Fruit fly (Drosophila melanogaster) whole organism, embryonic: ENCODE results near the gene CG7335.
A peak's percentile ranks its signal among the peaks of the same experiment; 100 is the strongest.

Experiments
- CG10209 ChIP-seq: fragments of 200-800 bp; sonication (Bioruptor generic); optimal IDR thresholded peaks from 3 replicates; lab custom pipeline; 2017; ENCODE audit warnings: missing biosample characterization, mild to moderate bottlenecking, missing genetic modification characterization, missing genetic modification reagents
- CG11456 ChIP-seq: fragments of 200-800 bp; sonication (Bioruptor generic); IDR thresholded peaks from 3 replicates; pipeline ENCODE4 v1.3.6; 2022; ENCODE audit warnings: missing biosample characterization, missing genetic modification characterization
- CG12219 ChIP-seq: fragments of 200-800 bp; sonication (Bioruptor generic); optimal IDR thresholded peaks from 3 replicates; lab custom pipeline; 2018; ENCODE audit warnings: missing biosample characterization, mild to moderate bottlenecking, missing genetic modification characterization
- CG12744 ChIP-seq: fragments of 200-800 bp; sonication (Bioruptor generic); optimal IDR thresholded peaks from 2 replicates; lab custom pipeline; 2016; ENCODE audit warnings: missing biosample characterization, missing genetic modification characterization
- CG13894 ChIP-seq: fragments of 200-800 bp; sonication (Bioruptor generic); optimal IDR thresholded peaks from 3 replicates; lab custom pipeline; 2018; ENCODE audit warnings: missing biosample characterization, mild to moderate bottlenecking, missing genetic modification characterization, moderate library complexity
- CG14667 ChIP-seq: fragments of 200-800 bp; sonication (Bioruptor generic); IDR thresholded peaks from 2 replicates; pipeline ENCODE4 v1.3.6; 2022; ENCODE audit warnings: missing biosample characterization, missing genetic modification characterization
- CG15601 ChIP-seq: fragments of 200-800 bp; sonication (Bioruptor generic); optimal IDR thresholded peaks from 3 replicates; lab custom pipeline; 2019; ENCODE audit warnings: missing biosample characterization, mild to moderate bottlenecking, missing genetic modification characterization, moderate library complexity
- CG1647 ChIP-seq: fragments of 200-800 bp; sonication (Bioruptor generic); optimal IDR thresholded peaks from 3 replicates; lab custom pipeline; 2016; ENCODE audit warnings: missing biosample characterization, missing genetic modification characterization
- CG17359 ChIP-seq: fragments of 200-800 bp; sonication (Bioruptor generic); optimal IDR thresholded peaks from 3 replicates; lab custom pipeline; 2018; ENCODE audit warnings: missing biosample characterization, mild to moderate bottlenecking, missing genetic modification characterization, moderate library complexity
- CG17829 ChIP-seq: fragments of 200-800 bp; optimal IDR thresholded peaks from 2 replicates; lab custom pipeline; 2019; ENCODE audit warnings: missing biosample characterization, mild to moderate bottlenecking, missing genetic modification characterization, moderate library complexity
- CG2678 ChIP-seq: fragments of 200-800 bp; sonication (Bioruptor generic); optimal IDR thresholded peaks from 3 replicates; lab custom pipeline; 2019; ENCODE audit warnings: missing biosample characterization, mild to moderate bottlenecking, missing genetic modification characterization, moderate library complexity
- CG31365 ChIP-seq: fragments of 200-800 bp; sonication (Bioruptor generic); optimal IDR thresholded peaks from 2 replicates; lab custom pipeline; 2018; ENCODE audit warnings: missing biosample characterization, mild to moderate bottlenecking, missing genetic modification characterization
- CG32532 ChIP-seq: fragments of 200-800 bp; sonication (Bioruptor generic); IDR thresholded peaks from 2 replicates; pipeline ENCODE4 v1.3.6; 2022; ENCODE audit warnings: missing biosample characterization, missing genetic modification characterization
- CG33557 ChIP-seq: fragments of 200-800 bp; sonication (Bioruptor generic); optimal IDR thresholded peaks from 2 replicates; lab custom pipeline; 2019; ENCODE audit warnings: missing biosample characterization, mild to moderate bottlenecking, missing genetic modification characterization, moderate library complexity
- CG3995 ChIP-seq: fragments of 200-800 bp; sonication (Bioruptor generic); optimal IDR thresholded peaks from 3 replicates; lab custom pipeline; 2016; ENCODE audit warnings: missing biosample characterization, missing genetic modification characterization
- CG4617 ChIP-seq: fragments of 200-800 bp; sonication (Bioruptor generic); optimal IDR thresholded peaks from 3 replicates; lab custom pipeline; 2016; ENCODE audit warnings: missing biosample characterization, missing genetic modification characterization, borderline replicate concordance
- CG4707 ChIP-seq: fragments of 200-800 bp; sonication (Bioruptor generic); optimal IDR thresholded peaks from 2 replicates; lab custom pipeline; 2018; ENCODE audit warnings: missing biosample characterization, mild to moderate bottlenecking, missing genetic modification characterization, moderate library complexity
- CG6254 ChIP-seq: fragments of 200-800 bp; sonication (Bioruptor generic); optimal IDR thresholded peaks from 3 replicates; lab custom pipeline; 2017; ENCODE audit warnings: mild to moderate bottlenecking, missing biosample characterization, missing genetic modification reagents, missing genetic modification characterization
- CG6854 ChIP-seq: fragments of 200-800 bp; sonication (Bioruptor generic); optimal IDR thresholded peaks from 3 replicates; lab custom pipeline; 2017; ENCODE audit warnings: missing biosample characterization, mild to moderate bottlenecking, missing genetic modification characterization
- CG7271 ChIP-seq: fragments of 200-800 bp; sonication (Bioruptor generic); optimal IDR thresholded peaks from 2 replicates; lab custom pipeline; 2018; ENCODE audit warnings: missing biosample characterization, mild to moderate bottlenecking, missing genetic modification characterization, moderate library complexity
- CG7556 ChIP-seq: fragments of 200-800 bp; sonication (Bioruptor generic); optimal IDR thresholded peaks from 2 replicates; lab custom pipeline; 2017; ENCODE audit warnings: missing biosample characterization, mild to moderate bottlenecking, missing genetic modification characterization
- Dek ChIP-seq: fragments of 200-800 bp; sonication (Bioruptor generic); optimal IDR thresholded peaks from 3 replicates; lab custom pipeline; 2019; ENCODE audit warnings: missing biosample characterization, mild to moderate bottlenecking, missing genetic modification characterization, moderate library complexity
- Fer1 ChIP-seq: fragments of 200-800 bp; sonication (Bioruptor generic); optimal IDR thresholded peaks from 2 replicates; lab custom pipeline; 2017; ENCODE audit warnings: missing biosample characterization, mild to moderate bottlenecking, missing genetic modification characterization
- HLH54F ChIP-seq: fragments of 200-800 bp; sonication (Bioruptor generic); optimal IDR thresholded peaks from 3 replicates; lab custom pipeline; 2016; ENCODE audit warnings: missing biosample characterization, missing genetic modification characterization
- Hey ChIP-seq: fragments of 200-800 bp; sonication (Bioruptor generic); optimal IDR thresholded peaks from 3 replicates; lab custom pipeline; 2018; ENCODE audit warnings: missing biosample characterization, mild to moderate bottlenecking, missing genetic modification characterization
- Hmr ChIP-seq: fragments of 200-800 bp; sonication (Bioruptor generic); optimal IDR thresholded peaks from 3 replicates; lab custom pipeline; 2017; ENCODE audit warnings: mild to moderate bottlenecking, missing biosample characterization, missing genetic modification reagents, missing genetic modification characterization
- Hr3 ChIP-seq: fragments of 200-800 bp; sonication (Bioruptor generic); optimal IDR thresholded peaks from 3 replicates; lab custom pipeline; 2016; ENCODE audit warnings: missing biosample characterization, missing genetic modification characterization
- Hr51 ChIP-seq, 2 experiments: fragments of 200-800 bp; sonication (Bioruptor generic); optimal IDR thresholded peaks; 2 replicates in 1 of 2; 3 replicates in 1 of 2; lab custom pipeline; 2016 to 2018; ENCODE audit warnings: missing biosample characterization in 2 of 2, missing genetic modification characterization in 2 of 2, mild to moderate bottlenecking in 1 of 2, moderate library complexity in 1 of 2
- Max ChIP-seq: fragments of 200-800 bp; sonication (Bioruptor generic); optimal IDR thresholded peaks from 2 replicates; lab custom pipeline; 2016; ENCODE audit warnings: missing biosample characterization, mild to moderate bottlenecking, missing genetic modification characterization
- Myb ChIP-seq: fragments of 200-800 bp; sonication (Bioruptor generic); optimal IDR thresholded peaks from 2 replicates; lab custom pipeline; 2016; ENCODE audit warnings: missing biosample characterization, missing genetic modification characterization
- NK7.1 ChIP-seq: fragments of 200-800 bp; sonication (Bioruptor generic); optimal IDR thresholded peaks from 3 replicates; lab custom pipeline; 2016; ENCODE audit warnings: missing biosample characterization, missing genetic modification characterization
- Six4 ChIP-seq: fragments of 200-800 bp; sonication (Bioruptor generic); optimal IDR thresholded peaks from 2 replicates; lab custom pipeline; 2016; ENCODE audit warnings: missing biosample characterization, missing genetic modification characterization
- Spps ChIP-seq: fragments of 200-800 bp; sonication (Bioruptor generic); optimal IDR thresholded peaks from 2 replicates; lab custom pipeline; 2018; ENCODE audit warnings: missing biosample characterization, mild to moderate bottlenecking, missing genetic modification characterization
- Vsx1 ChIP-seq: fragments of 200-800 bp; sonication (Bioruptor generic); optimal IDR thresholded peaks from 2 replicates; lab custom pipeline; 2017; ENCODE audit warnings: missing biosample characterization, mild to moderate bottlenecking, missing genetic modification characterization, missing genetic modification reagents
- bab2 ChIP-seq: fragments of 200-800 bp; sonication (Bioruptor generic); optimal IDR thresholded peaks from 2 replicates; lab custom pipeline; 2016; ENCODE audit warnings: missing biosample characterization, missing genetic modification characterization
- btn ChIP-seq: fragments of 200-800 bp; sonication (Bioruptor generic); optimal IDR thresholded peaks from 2 replicates; lab custom pipeline; 2016; ENCODE audit warnings: missing biosample characterization, missing genetic modification characterization
- gfzf ChIP-seq: fragments of 200-800 bp; sonication (Bioruptor generic); optimal IDR thresholded peaks from 2 replicates; lab custom pipeline; 2016; ENCODE audit warnings: missing biosample characterization, mild to moderate bottlenecking, missing genetic modification characterization, moderate library complexity
- hb ChIP-seq: fragments of 200-800 bp; sonication (Bioruptor generic); IDR thresholded peaks from 3 replicates; pipeline ENCODE4 v1.3.6; 2022; ENCODE audit warnings: missing biosample characterization, missing genetic modification characterization; ENCODE audit not compliant: partially characterized antibody
- jigr1 ChIP-seq: fragments of 200-800 bp; sonication (Bioruptor generic); IDR thresholded peaks from 3 replicates; pipeline ENCODE4 v1.3.6; 2022; ENCODE audit warnings: missing biosample characterization, missing genetic modification characterization
- pan ChIP-seq, 4 experiments: fragments of >200 bp in 3 of 4; fragments of 200-800 bp in 1 of 4; sonication (Bioruptor generic) in 1 of 4; optimal IDR thresholded peaks in 3 of 4; IDR thresholded peaks in 1 of 4; 2 replicates each; pipeline versions ENCODE4 v1.3.6 to Lab custom; 2017 to 2022; ENCODE audit warnings: missing biosample characterization in 2 of 4, missing genetic modification characterization in 2 of 4, mixed read lengths in 1 of 4
- peb ChIP-seq: fragments of 200-800 bp; sonication (Bioruptor generic); IDR thresholded peaks from 2 replicates; pipeline ENCODE4 v1.3.6; 2022; ENCODE audit warnings: missing biosample characterization, missing genetic modification characterization
- pho ChIP-seq: fragments of 200-800 bp; sonication (Bioruptor generic); optimal IDR thresholded peaks from 2 replicates; lab custom pipeline; 2016; ENCODE audit warnings: missing biosample characterization, missing genetic modification characterization
- repo ChIP-seq: fragments of 200-800 bp; sonication (Bioruptor generic); optimal IDR thresholded peaks from 2 replicates; lab custom pipeline; 2016; ENCODE audit warnings: missing biosample characterization, missing genetic modification characterization
- sim ChIP-seq: fragments of 200-800 bp; sonication (Bioruptor generic); IDR thresholded peaks from 2 replicates; pipeline ENCODE4 v1.3.6; 2022; ENCODE audit warnings: missing biosample characterization, missing genetic modification characterization
- tup ChIP-seq: fragments of 200-800 bp; sonication (Bioruptor generic); optimal IDR thresholded peaks from 2 replicates; lab custom pipeline; 2016; ENCODE audit warnings: missing biosample characterization, mild to moderate bottlenecking, missing genetic modification characterization, moderate library complexity
- unc-4 ChIP-seq: fragments of 200-800 bp; sonication (Bioruptor generic); IDR thresholded peaks from 2 replicates; pipeline ENCODE4 v1.3.6; 2022; ENCODE audit warnings: missing biosample characterization, missing genetic modification characterization; ENCODE audit not compliant: partially characterized antibody
- unpg ChIP-seq: fragments of 200-800 bp; sonication (Bioruptor generic); optimal IDR thresholded peaks from 3 replicates; lab custom pipeline; 2018; ENCODE audit warnings: missing biosample characterization, mild to moderate bottlenecking, missing genetic modification characterization, moderate library complexity
- usp ChIP-seq: fragments of >200 bp; optimal IDR thresholded peaks from 2 replicates; lab custom pipeline; 2017; ENCODE audit warnings: missing biosample characterization, missing genetic modification characterization
- vnd ChIP-seq: fragments of 200-800 bp; sonication (Bioruptor generic); IDR thresholded peaks from 3 replicates; pipeline ENCODE4 v1.3.6; 2022; ENCODE audit warnings: missing biosample characterization, missing genetic modification characterization; ENCODE audit not compliant: partially characterized antibody
- yki ChIP-seq: fragments of >200 bp; optimal IDR thresholded peaks from 3 replicates; lab custom pipeline; 2018
- zfh1 ChIP-seq: fragments of 200-800 bp; sonication (Bioruptor generic); IDR thresholded peaks from 3 replicates; pipeline ENCODE4 v1.3.6; 2022; ENCODE audit warnings: missing biosample characterization, missing genetic modification characterization

CG7335 gene

DNA sequence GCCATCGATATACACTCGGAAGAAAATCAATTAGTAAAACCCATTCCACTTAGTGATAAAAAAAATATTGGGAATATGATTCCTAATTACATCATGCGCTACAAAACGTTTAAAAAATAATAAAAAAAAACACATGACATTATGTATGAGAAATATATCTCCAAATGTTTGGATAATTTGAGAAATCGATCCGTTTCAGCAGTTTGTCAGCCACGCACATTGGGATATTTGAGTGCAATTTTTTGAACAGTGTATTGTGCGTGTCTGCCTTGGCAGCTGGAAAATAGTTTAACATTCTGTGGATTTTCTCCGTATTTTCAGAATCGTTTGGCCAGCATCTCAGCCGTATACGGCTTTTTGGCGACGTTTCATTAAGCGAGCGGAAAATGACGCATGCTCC lies 45.0 kb upstream of the CG7335 start (continued):
- TF ChIP-seq CG7271 (tag; lab: Kevin White, UChicago): no peak
- no peak for TF ChIP-seq yki (lab: Kevin White, UChicago)
- TF ChIP-seq Max (GFP tag; lab: Kevin White, UChicago): no peak
- TF ChIP-seq Hey (tag; lab: Kevin White, UChicago): no peak
- TF ChIP-seq usp: no peak
- TF ChIP-seq Vsx1: no peak
- TF ChIP-seq CG13894 (tag; lab: Kevin White, UChicago): no peak
- TF ChIP-seq btn: no peak
- no peak for TF ChIP-seq CG6254 (GFP tag; lab: Kevin White, UChicago)
- TF ChIP-seq Hmr: peak; percentile 23
- TF ChIP-seq peb (GFP tag; lab: Robert Waterston, UW): no peak
- TF ChIP-seq CG12744: no peak
- TF ChIP-seq CG4617 (GFP tag; lab: Kevin White, UChicago): no peak
- no peak for TF ChIP-seq CG10209
- no peak for TF ChIP-seq gfzf (GFP tag; lab: Kevin White, UChicago)
- TF ChIP-seq repo (GFP tag; lab: Kevin White, UChicago): no peak
- no peak for TF ChIP-seq CG4707 (GFP tag; lab: Kevin White, UChicago)
- no peak for TF ChIP-seq unpg (GFP tag; lab: Kevin White, UChicago)
- TF ChIP-seq pho: peak; percentile 5
- TF ChIP-seq CG31365 (tag; lab: Kevin White, UChicago): no peak
- TF ChIP-seq CG12219: no peak
- no peak for TF ChIP-seq pan (optimal IDR thresholded peaks at IDR 0.05; lab: Kevin White, UChicago)
- TF ChIP-seq pan (GFP tag; optimal IDR thresholded peaks at IDR 0.05 in 1 of 2, IDR thresholded peaks at IDR 0.05 in 1 of 2): no peak
- no peak for TF ChIP-seq sim (GFP tag; lab: Robert Waterston, UW)
- TF ChIP-seq CG1647 (GFP tag; lab: Kevin White, UChicago): no peak
- no peak for TF ChIP-seq CG17359 (tag; lab: Kevin White, UChicago)
- TF ChIP-seq CG6854 (GFP tag; lab: Kevin White, UChicago): no peak
- TF ChIP-seq tup (GFP tag; lab: Kevin White, UChicago): no peak
- no peak for TF ChIP-seq hb (GFP tag; lab: Robert Waterston, UW)
- TF ChIP-seq bab2 (GFP tag; lab: Kevin White, UChicago): no peak
- TF ChIP-seq unc-4 (GFP tag; lab: Robert Waterston, UW): no peak
- no peak for TF ChIP-seq Six4 (GFP tag; lab: Kevin White, UChicago)
- no peak for TF ChIP-seq CG11456 (GFP tag; lab: Robert Waterston, UW)
- no peak for TF ChIP-seq zfh1 (GFP tag; lab: Robert Waterston, UW)
- TF ChIP-seq NK7.1 (GFP tag; lab: Kevin White, UChicago): no peak
- no peak for TF ChIP-seq HLH54F (GFP tag; lab: Kevin White, UChicago)
- no peak for TF ChIP-seq CG17829 (tag; lab: Kevin White, UChicago)
- no peak for TF ChIP-seq Myb (GFP tag; lab: Kevin White, UChicago)
- no peak for TF ChIP-seq CG15601
- TF ChIP-seq Spps (tag; lab: Kevin White, UChicago): no peak
- no peak for TF ChIP-seq CG3995 (GFP tag; lab: Kevin White, UChicago)
- TF ChIP-seq CG2678 (tag; lab: Kevin White, UChicago): peak; percentile 41
- TF ChIP-seq CG7556 (GFP tag; lab: Kevin White, UChicago): peak; percentile 23
- 0 out of 2 replicates have a peak, but pooled peaks have one; percentile 10 for TF ChIP-seq CG32532
- no peak for TF ChIP-seq Dek
- no peak for TF ChIP-seq vnd (GFP tag; lab: Robert Waterston, UW)
- TF ChIP-seq Fer1 (GFP tag; lab: Kevin White, UChicago): peak; percentile 9
- no peak for TF ChIP-seq CG33557 (GFP tag; lab: Kevin White, UChicago)
- TF ChIP-seq Hr51 (GFP tag; optimal IDR thresholded peaks at IDR 0.05; lab: Kevin White, UChicago): peak in 1 of 2 experiments; percentile 19
- TF ChIP-seq CG14667 (GFP tag; lab: Robert Waterston, UW): no peak
- no peak for TF ChIP-seq Hr3 (GFP tag; lab: Kevin White, UChicago)
- TF ChIP-seq jigr1 (GFP tag; lab: Robert Waterston, UW): no peak
